Fruit fly (Drosophila melanogaster): ENCODE measurements around the gene Cyp6d5.

- TF ChIP-seq pan (optimal IDR thresholded peaks at IDR 0.05) (no peak), EcR (GFP tag; optimal IDR thresholded peaks at IDR 0.05) (no peak), CG8478 (optimal IDR thresholded peaks at IDR 0.05) (no peak), usp (GFP tag; optimal IDR thresholded peaks at IDR 0.05) (no peak), Dll (optimal IDR thresholded peaks at IDR 0.05) (no peak), psq (optimal IDR thresholded peaks at IDR 0.05) (no peak)
Observed at dm6 chr3R:14007550-14007949, 21.5 kb upstream of the Cyp6d5 start.
